Worm (Caenorhabditis elegans) whole organism, early embryonic: ENCODE measurements around the gene pan-1.

Experiments
- B0310.2 ChIP-seq: sonication (generic microtip); optimal IDR thresholded peaks from 2 replicates; lab custom pipeline; 2016; ENCODE audit warnings: mild to moderate bottlenecking, missing genetic modification characterization, missing compliant biosample characterization
- F13C5.2 ChIP-seq: sonication (generic microtip); optimal IDR thresholded peaks from 2 replicates; lab custom pipeline; 2017; ENCODE audit warnings: mild to moderate bottlenecking, missing genetic modification characterization, inconsistent platforms, missing compliant biosample characterization
- aly-1 ChIP-seq: sonication (generic microtip); optimal IDR thresholded peaks from 2 replicates; lab custom pipeline; 2016; ENCODE audit warnings: missing genetic modification characterization, missing compliant biosample characterization
- ama-1 ChIP-seq: fragments of 150-350 bp; optimal IDR thresholded peaks from 2 replicates; lab custom pipeline; 2014
- ceh-13 ChIP-seq: fragments of 200-800 bp; sonication (Bioruptor generic); optimal IDR thresholded peaks from 2 replicates; lab custom pipeline; 2018; ENCODE audit warnings: mild to moderate bottlenecking, missing genetic modification characterization, missing compliant biosample characterization
- ceh-36 ChIP-seq: sonication (generic microtip); optimal IDR thresholded peaks from 2 replicates; lab custom pipeline; 2016; ENCODE audit warnings: missing genetic modification characterization, inconsistent platforms, missing compliant biosample characterization
- ets-7 ChIP-seq: sonication (generic microtip); optimal IDR thresholded peaks from 2 replicates; lab custom pipeline; 2016; ENCODE audit warnings: missing genotype, missing genetic modification characterization, missing compliant biosample characterization
- flt-1 ChIP-seq: fragments of 200-800 bp; sonication (Bioruptor generic); IDR thresholded peaks from 2 replicates; pipeline ENCODE4 v1.3.6; 2022; ENCODE audit warnings: missing genetic modification characterization, missing compliant biosample characterization
- hmbx-1 ChIP-seq: sonication (generic microtip); optimal IDR thresholded peaks from 2 replicates; lab custom pipeline; 2016; ENCODE audit warnings: mild to moderate bottlenecking, missing genetic modification characterization, missing compliant biosample characterization
- hmg-4 ChIP-seq: fragments of 200-800 bp; sonication (Bioruptor generic); optimal IDR thresholded peaks from 2 replicates; lab custom pipeline; 2018; ENCODE audit warnings: mild to moderate bottlenecking, missing genetic modification characterization, missing compliant biosample characterization
- hnd-1 ChIP-seq: sonication (generic microtip); optimal IDR thresholded peaks from 2 replicates; lab custom pipeline; 2016; ENCODE audit warnings: missing genetic modification characterization, missing compliant biosample characterization
- pes-1 ChIP-seq: fragments of 200-800 bp; sonication (Bioruptor generic); IDR thresholded peaks from 2 replicates; pipeline ENCODE4 v1.3.6; 2022; ENCODE audit warnings: missing genetic modification reagents, missing genetic modification characterization, missing compliant biosample characterization
- scrt-1 ChIP-seq: fragments of 200-800 bp; sonication (Bioruptor generic); IDR thresholded peaks from 2 replicates; pipeline ENCODE4 v1.3.6; 2022; ENCODE audit warnings: missing genetic modification characterization, missing compliant biosample characterization
- sea-1 ChIP-seq: fragments of 200-800 bp; sonication (Bioruptor generic); conservative IDR thresholded peaks from 2 replicates; pipeline ENCODE4 v1.3.6; 2022; ENCODE audit warnings: missing genetic modification characterization, missing compliant biosample characterization
- tbx-11 ChIP-seq: fragments of 200-800 bp; sonication (Bioruptor generic); IDR thresholded peaks from 2 replicates; pipeline ENCODE4 v1.3.6; 2022; ENCODE audit warnings: missing genetic modification characterization, missing compliant biosample characterization
- tbx-37 ChIP-seq: fragments of 200-800 bp; sonication (Bioruptor generic); conservative IDR thresholded peaks from 2 replicates; pipeline ENCODE4 v1.3.6; 2022; ENCODE audit warnings: missing genetic modification reagents, missing genetic modification characterization, missing compliant biosample characterization
- tra-4 ChIP-seq: sonication (generic microtip); optimal IDR thresholded peaks from 2 replicates; lab custom pipeline; 2017; ENCODE audit warnings: missing genetic modification characterization, missing compliant biosample characterization

Gene pan-1

DNA sequence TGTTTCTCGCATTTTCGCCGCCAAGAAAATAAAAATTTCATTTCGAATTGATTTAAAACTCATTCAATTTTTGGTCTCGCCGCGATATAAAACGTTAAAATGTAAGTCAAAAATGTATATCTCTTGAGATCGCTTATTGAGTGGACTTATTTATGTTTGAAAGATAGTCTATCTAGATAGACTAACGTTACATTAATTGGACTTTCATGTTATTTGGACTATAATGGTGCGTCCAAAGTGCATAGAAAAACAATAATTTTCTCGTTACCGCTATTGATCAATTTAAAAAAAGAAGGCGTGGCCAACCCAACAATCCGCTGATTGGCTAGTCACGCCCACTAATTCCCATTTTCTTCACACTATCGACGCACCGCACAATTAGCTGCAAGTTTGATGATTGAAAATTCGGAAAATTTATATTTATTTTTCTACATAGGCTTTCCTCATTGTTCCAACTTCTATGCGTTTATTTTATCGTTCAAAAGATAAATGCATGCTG is 21.6 kb downstream of the pan-1 start, which contains the start of gene F35G12.5:
Gene F35G12.5, plus strand, starts transcription at position 51 of the 499 bp plus-strand sequence.
- TF ChIP-seq F13C5.2 (tag; lab: Kevin White, UChicago) = no peak
- TF ChIP-seq sea-1 = no peak
- TF ChIP-seq tbx-37 (GFP tag; lab: Robert Waterston, UW) = no peak
- TF ChIP-seq tra-4 = no peak
- TF ChIP-seq flt-1 (GFP tag; lab: Robert Waterston, UW) = no peak
- no peak for TF ChIP-seq hmbx-1

DNA sequence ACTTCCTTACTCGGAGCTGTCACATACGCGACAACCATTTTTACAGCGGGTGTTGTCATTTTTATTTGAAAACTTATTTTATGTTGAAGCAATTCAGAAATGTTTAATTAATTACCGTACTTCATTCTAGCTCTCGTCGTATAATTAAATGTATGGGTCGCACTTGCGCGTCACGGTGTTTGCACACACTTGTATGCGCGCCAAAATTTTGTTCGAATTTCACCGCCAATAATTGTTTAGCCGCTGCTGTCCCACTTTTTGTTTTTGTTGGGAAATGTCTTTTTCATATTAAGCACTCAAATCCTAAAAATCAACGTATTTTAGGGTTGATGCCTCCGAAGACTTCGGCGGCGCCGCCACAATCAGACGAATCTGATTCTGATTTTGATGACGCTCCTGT is 24.6 kb downstream of the pan-1 start, which contains the start of the genes F35G12.7 and smc-4:
Gene F35G12.7, minus strand, starts transcription at position 154 of the 400 bp plus-strand sequence.
Gene smc-4, plus strand, starts transcription at position 325 of the 400 bp plus-strand sequence.
- 0 out of 2 replicates have a peak, but pooled peaks have one; percentile 60 for TF ChIP-seq scrt-1
- no peak for TF ChIP-seq B0310.2 (tag; lab: Kevin White, UChicago)
- TF ChIP-seq F13C5.2 (tag; lab: Kevin White, UChicago) = peak; percentile 40
- TF ChIP-seq hnd-1 (tag; lab: Kevin White, UChicago) = no peak
- no peak for TF ChIP-seq ama-1 (lab: Kevin White, UChicago)
- TF ChIP-seq flt-1 (GFP tag; lab: Robert Waterston, UW) = peak; percentile 43; the same call in 1 of the 2 replicates
- peak; percentile 26 for TF ChIP-seq hmg-4 (GFP tag; lab: Kevin White, UChicago)

DNA sequence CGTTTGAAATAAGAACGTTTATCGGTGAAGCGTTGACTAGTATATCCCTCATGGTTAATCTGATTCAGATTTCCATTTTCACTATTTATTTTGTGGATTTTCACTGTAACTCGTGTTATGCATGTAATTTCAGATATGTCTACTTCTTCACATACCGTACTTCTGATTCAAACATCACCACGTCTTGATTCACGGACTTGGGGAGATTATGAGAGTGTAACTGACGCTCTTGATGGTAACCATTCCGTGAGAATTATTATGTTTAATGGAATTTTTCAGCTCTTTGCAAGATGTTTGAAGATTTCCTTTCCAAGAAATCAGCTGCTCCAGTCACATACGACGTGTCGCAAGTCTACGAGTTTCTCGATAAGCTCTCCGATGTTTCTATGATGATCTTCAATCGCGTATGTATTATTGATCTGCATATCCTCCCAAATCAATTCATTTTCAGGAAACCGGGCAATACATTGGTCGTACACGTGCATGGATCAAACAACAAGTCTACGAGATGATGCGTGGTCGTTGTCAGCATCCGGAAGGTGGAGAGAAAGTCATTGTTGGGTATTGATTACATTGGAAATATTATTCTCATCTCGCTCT is 30.7 kb downstream of the pan-1 start, which contains the start of gene erh-2:
Gene erh-2, plus strand, starts transcription at position 134 of the 600 bp plus-strand sequence.
- TF ChIP-seq ama-1 (lab: Kevin White, UChicago) (peak; percentile 67), ceh-13 (GFP tag; lab: Kevin White, UChicago) (no peak)

DNA sequence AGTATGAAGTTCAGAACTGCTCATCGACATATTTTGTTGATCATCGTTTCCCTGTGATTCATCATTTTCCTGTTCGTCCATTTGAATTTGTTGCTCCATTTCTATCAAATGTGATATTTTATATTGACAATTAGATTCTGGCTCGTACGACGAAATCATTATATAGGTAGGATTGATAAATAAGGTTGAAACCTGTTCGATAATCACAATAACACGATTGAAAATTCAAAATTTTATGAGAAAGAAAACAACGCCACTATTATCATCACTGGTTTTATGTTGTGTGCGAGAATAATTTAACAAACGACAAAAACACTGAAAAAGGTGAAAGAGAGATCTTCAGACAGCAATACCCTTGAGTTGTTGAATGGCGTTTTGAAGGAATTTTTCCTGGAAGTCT is 31.8 kb downstream of the pan-1 start, which contains the start of gene apc-11:
Gene apc-11, minus strand, starts transcription at position 101 of the 400 bp plus-strand sequence.
- TF ChIP-seq flt-1 (GFP tag; lab: Robert Waterston, UW) (no peak), ceh-36 (tag; lab: Kevin White, UChicago) (no peak), ets-7 (no peak), F13C5.2 (tag; lab: Kevin White, UChicago) (no peak), aly-1 (tag; lab: Kevin White, UChicago) (no peak), tbx-37 (GFP tag; lab: Robert Waterston, UW) (no peak), ama-1 (lab: Kevin White, UChicago) (no peak), ceh-13 (GFP tag; lab: Kevin White, UChicago) (no peak), sea-1 (no peak), B0310.2 (tag; lab: Kevin White, UChicago) (no peak), tra-4 (no peak), hmg-4 (GFP tag; lab: Kevin White, UChicago) (no peak)

DNA sequence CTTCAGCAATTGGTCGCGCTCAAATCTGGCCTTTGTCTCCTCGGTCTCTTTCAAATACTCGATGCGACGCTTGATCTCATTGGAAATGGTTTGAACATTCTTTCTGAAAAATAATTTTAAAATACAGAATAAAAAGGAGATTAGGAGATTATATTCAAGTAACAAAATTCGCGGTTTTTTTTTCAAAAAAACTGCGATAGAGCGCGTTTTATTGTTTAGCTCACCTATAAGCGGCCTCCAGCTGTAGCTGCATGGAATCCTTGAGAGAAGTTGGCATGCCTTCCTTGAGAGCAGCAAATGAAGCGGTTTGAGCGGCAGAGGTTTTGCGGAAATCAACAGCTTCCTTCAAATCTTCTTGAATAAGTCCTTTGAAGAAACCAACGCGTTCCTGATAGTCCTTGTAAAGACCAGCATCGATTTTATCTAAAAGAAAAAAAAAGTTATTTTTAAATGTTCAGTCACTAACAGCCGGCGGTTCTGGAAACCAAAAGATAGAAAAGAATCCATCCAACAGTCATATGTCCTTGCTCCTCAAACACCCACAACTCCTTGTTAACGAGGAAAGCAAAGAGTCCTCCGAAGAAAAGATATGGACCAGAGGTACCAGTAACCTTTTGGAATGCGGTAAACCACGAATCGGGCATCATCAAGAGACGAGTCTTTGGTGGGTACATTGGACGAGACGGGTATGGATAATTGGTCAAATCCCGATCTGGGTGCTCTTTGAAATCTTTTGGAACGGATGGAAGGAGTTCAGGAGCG is 32.4 kb downstream of the pan-1 start:
- TF ChIP-seq hnd-1 (tag; lab: Kevin White, UChicago) = no peak
- TF ChIP-seq scrt-1 = no peak
- no peak for TF ChIP-seq aly-1 (tag; lab: Kevin White, UChicago)
- TF ChIP-seq B0310.2 (tag; lab: Kevin White, UChicago) = no peak
- TF ChIP-seq sea-1 = no peak
- TF ChIP-seq ets-7 = no peak
- no peak for TF ChIP-seq hmbx-1
- no peak for TF ChIP-seq hmg-4 (GFP tag; lab: Kevin White, UChicago)
- TF ChIP-seq ceh-13 (GFP tag; lab: Kevin White, UChicago) = no peak
- TF ChIP-seq tra-4 = no peak
- no peak for TF ChIP-seq ama-1 (lab: Kevin White, UChicago)
- TF ChIP-seq F13C5.2 (tag; lab: Kevin White, UChicago) = no peak
- TF ChIP-seq tbx-11 (GFP tag; lab: Robert Waterston, UW) = no peak

DNA sequence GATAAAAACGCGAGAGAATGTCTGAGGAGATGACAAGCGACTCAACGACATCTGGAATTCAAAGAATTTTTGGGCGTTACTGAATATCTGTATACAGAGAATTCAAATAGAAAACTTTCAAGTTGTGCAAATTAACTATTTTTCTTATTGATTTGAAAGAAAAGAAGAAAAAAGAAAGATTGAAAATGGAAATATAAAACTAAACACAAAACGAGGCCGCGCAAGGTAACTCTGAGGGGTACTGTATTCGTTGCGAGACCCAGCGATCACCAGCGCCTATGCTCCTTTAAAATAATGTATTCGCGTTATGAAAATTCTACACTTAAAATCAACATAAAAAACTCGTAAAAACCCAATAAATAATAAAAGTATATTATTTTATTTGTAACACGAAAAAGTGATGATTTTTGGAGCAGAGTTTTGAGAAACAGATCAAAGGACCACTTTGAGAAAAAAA is 33.3 kb downstream of the pan-1 start, which contains the start of gene asb-1:
Gene asb-1, minus strand, starts transcription at position 51 of the 457 bp plus-strand sequence.
- TF ChIP-seq tbx-37 (GFP tag; lab: Robert Waterston, UW) = no peak
- TF ChIP-seq scrt-1 = no peak
- TF ChIP-seq tra-4 = no peak
- TF ChIP-seq ceh-36 (tag; lab: Kevin White, UChicago) = no peak

DNA sequence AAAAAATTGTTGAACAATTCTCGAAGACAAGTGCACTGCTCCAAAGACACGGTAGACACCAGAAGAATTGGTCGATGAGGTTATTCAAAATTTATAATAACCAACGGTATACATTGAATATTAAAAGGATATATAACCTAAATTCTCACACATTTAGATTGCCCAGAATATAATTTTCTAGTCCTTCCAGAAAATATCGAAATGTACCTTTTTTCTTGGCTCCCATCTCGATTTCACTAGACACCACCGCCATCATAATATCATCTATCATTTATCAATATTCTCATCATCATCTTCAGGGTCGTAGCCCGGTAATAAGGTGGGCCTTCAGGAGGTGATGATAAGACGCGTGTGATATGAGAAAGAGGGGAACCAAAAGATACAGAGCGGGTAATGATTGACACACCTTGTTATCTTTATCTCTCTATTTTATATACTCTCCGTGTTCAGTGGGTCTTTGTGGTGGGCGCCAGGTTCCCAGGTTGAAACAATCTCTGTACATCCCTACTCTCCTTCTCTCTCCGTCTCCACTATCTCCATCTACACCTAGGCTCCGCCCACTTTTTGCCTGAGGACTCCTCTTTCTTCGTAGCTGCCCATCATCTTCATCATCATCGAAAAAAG is 37.7 kb downstream of the pan-1 start, which contains the start of gene mab-21:
Gene mab-21, plus strand, starts transcription at position 615 of the 624 bp plus-strand sequence.
- TF ChIP-seq pes-1 (GFP tag; lab: Robert Waterston, UW) (no peak), ceh-13 (GFP tag; lab: Kevin White, UChicago) (no peak), hmbx-1 (no peak), F13C5.2 (tag; lab: Kevin White, UChicago) (no peak), ets-7 (no peak), hnd-1 (tag; lab: Kevin White, UChicago) (no peak), scrt-1 (no peak), hmg-4 (GFP tag; lab: Kevin White, UChicago) (no peak), sea-1 (no peak), ceh-36 (tag; lab: Kevin White, UChicago) (no peak), tbx-11 (GFP tag; lab: Robert Waterston, UW) (no peak), tra-4 (no peak), B0310.2 (tag; lab: Kevin White, UChicago) (no peak), flt-1 (GFP tag; lab: Robert Waterston, UW) (no peak), aly-1 (tag; lab: Kevin White, UChicago) (no peak), ama-1 (lab: Kevin White, UChicago) (no peak), tbx-37 (GFP tag; lab: Robert Waterston, UW) (no peak)
